Worm (Caenorhabditis elegans) whole organism, late embryonic: ENCODE measurements around the gene bra-1.

Experiments used
- ceh-6 ChIP-seq: fragments of 200-800 bp; sonication (Bioruptor generic); optimal IDR thresholded peaks from 2 replicates; lab custom pipeline; 2018; ENCODE audit warnings: mild to moderate bottlenecking, missing genetic modification characterization, missing compliant biosample characterization
- ceh-9 ChIP-seq: sonication (generic microtip); optimal IDR thresholded peaks from 2 replicates; lab custom pipeline; 2016; ENCODE audit warnings: mild to moderate bottlenecking, missing genetic modification characterization, inconsistent platforms, missing compliant biosample characterization
- pha-4 ChIP-seq: fragments of 150-350 bp; optimal IDR thresholded peaks from 2 replicates; lab custom pipeline; 2018; ENCODE audit warnings: missing biosample characterization, missing genetic modification reagents, missing genetic modification characterization
- pqm-1 ChIP-seq: sonication (generic microtip); optimal IDR thresholded peaks from 2 replicates; lab custom pipeline; 2016; ENCODE audit warnings: missing genetic modification characterization, missing compliant biosample characterization
- sox-2 ChIP-seq: fragments of 200-800 bp; sonication (Bioruptor generic); IDR thresholded peaks from 2 replicates; pipeline ENCODE4 v1.3.6; 2022; ENCODE audit warnings: missing genetic modification reagents, missing genetic modification characterization, missing compliant biosample characterization

ce11 chrX:13638351-13638958 is 40.2 kb downstream of the bra-1 start:
- TF ChIP-seq pha-4 (tag; lab: Kevin White, UChicago) (no peak), sox-2 (GFP tag; lab: Robert Waterston, UW) (no peak), ceh-6 (GFP tag; lab: Kevin White, UChicago) (no peak), ceh-9 (tag; lab: Kevin White, UChicago) (no peak), pqm-1 (tag; lab: Kevin White, UChicago) (no peak)
